Fruit fly (Drosophila melanogaster) whole organism, wandering third instar larva: ENCODE results near the gene inaF-C.
A peak's percentile ranks its signal among the peaks of the same experiment; 100 is the strongest.

Experiments
- CG32264 ChIP-seq: fragments of 200-800 bp; sonication (Bioruptor generic); optimal IDR thresholded peaks from 2 replicates; lab custom pipeline; 2016; ENCODE audit warnings: missing biosample characterization, missing genetic modification characterization
- CG9705 ChIP-seq: fragments of 200-800 bp; sonication (Bioruptor generic); optimal IDR thresholded peaks from 2 replicates; lab custom pipeline; 2018; ENCODE audit warnings: missing biosample characterization, mild to moderate bottlenecking, missing genetic modification characterization
- CrebA ChIP-seq: fragments of 200-800 bp; sonication (Bioruptor generic); optimal IDR thresholded peaks from 2 replicates; lab custom pipeline; 2016; ENCODE audit warnings: missing biosample characterization, mild to moderate bottlenecking, missing genetic modification characterization, borderline replicate concordance
- Dfd ChIP-seq: fragments of >200 bp; optimal IDR thresholded peaks from 2 replicates; lab custom pipeline; 2017; ENCODE audit warnings: missing biosample characterization, missing genetic modification characterization
- Dif ChIP-seq: fragments of 200-275, 200-300 bp; sonication (Bioruptor generic); optimal IDR thresholded peaks from 2 replicates; lab custom pipeline; 2018; ENCODE audit warnings: missing biosample characterization, missing genetic modification characterization; ENCODE audit not compliant: partially characterized antibody
- GATAd ChIP-seq: sonication (Bioruptor generic); optimal IDR thresholded peaks from 2 replicates; lab custom pipeline; 2016; ENCODE audit warnings: missing biosample characterization, missing genetic modification characterization
- Hnf4 ChIP-seq: fragments of 200-800 bp; sonication (Bioruptor generic); optimal IDR thresholded peaks from 2 replicates; lab custom pipeline; 2016; ENCODE audit warnings: missing biosample characterization, mild to moderate bottlenecking, missing genetic modification characterization
- Hr78 ChIP-seq: fragments of >200 bp; optimal IDR thresholded peaks from 2 replicates; lab custom pipeline; 2017; ENCODE audit warnings: missing biosample characterization, missing genetic modification characterization
- Hr83 ChIP-seq: fragments of 200-300 bp; sonication (Bioruptor generic); optimal IDR thresholded peaks from 2 replicates; lab custom pipeline; 2016; ENCODE audit warnings: missing biosample characterization, mild to moderate bottlenecking, missing genetic modification characterization, moderate library complexity; ENCODE audit not compliant: poor library complexity, severe bottlenecking
- Jra ChIP-seq: sonication (Bioruptor generic); optimal IDR thresholded peaks from 2 replicates; lab custom pipeline; 2016; ENCODE audit warnings: missing biosample characterization, missing genetic modification characterization
- Myc ChIP-seq: fragments of >200 bp; optimal IDR thresholded peaks from 2 replicates; lab custom pipeline; 2017
- OdsH ChIP-seq: fragments of 200-800 bp; sonication (Bioruptor generic); optimal IDR thresholded peaks from 2 replicates; lab custom pipeline; 2016; ENCODE audit warnings: missing biosample characterization, mild to moderate bottlenecking, missing genetic modification characterization
- Rel ChIP-seq, 2 experiments: fragments of 200-800 bp; sonication (Bioruptor generic) in 1 of 2; optimal IDR thresholded peaks; 2 replicates in 1 of 2; 3 replicates in 1 of 2; lab custom pipeline; 2016 to 2019; ENCODE audit warnings: mild to moderate bottlenecking in 2 of 2, missing biosample characterization in 2 of 2, missing genetic modification characterization in 2 of 2, moderate library complexity in 1 of 2
- Sp1 ChIP-seq: fragments of 200-800 bp; sonication (Bioruptor generic); optimal IDR thresholded peaks from 3 replicates; lab custom pipeline; 2019; ENCODE audit warnings: missing biosample characterization, mild to moderate bottlenecking, missing genetic modification characterization, moderate library complexity
- Vsx2 ChIP-seq: fragments of 200-300, 225-300 bp; sonication (Bioruptor generic); optimal IDR thresholded peaks from 2 replicates; lab custom pipeline; 2018; ENCODE audit warnings: missing biosample characterization, missing genetic modification characterization; ENCODE audit not compliant: partially characterized antibody
- br ChIP-seq: fragments of 200-800 bp; sonication (Bioruptor generic); optimal IDR thresholded peaks from 2 replicates; lab custom pipeline; 2016; ENCODE audit warnings: missing biosample characterization, missing genetic modification characterization
- brk ChIP-seq: fragments of 200-800 bp; sonication (Bioruptor generic); optimal IDR thresholded peaks from 2 replicates; lab custom pipeline; 2016; ENCODE audit warnings: missing biosample characterization, mild to moderate bottlenecking, missing genetic modification characterization
- dl ChIP-seq, 2 experiments: fragments of 175-275, 200-275 bp in 1 of 2; fragments of 200-275 bp in 1 of 2; sonication (Bioruptor generic); optimal IDR thresholded peaks; lab custom pipeline; 2018; ENCODE audit warnings: mild to moderate bottlenecking in 2 of 2, missing biosample characterization in 2 of 2, missing genetic modification characterization in 2 of 2, moderate library complexity in 2 of 2; ENCODE audit not compliant: partially characterized antibody in 2 of 2, insufficient read depth in 1 of 2
- dmrt93B ChIP-seq: fragments of 200-800 bp; sonication (Bioruptor generic); optimal IDR thresholded peaks from 2 replicates; lab custom pipeline; 2018; ENCODE audit warnings: missing biosample characterization, mild to moderate bottlenecking, missing genetic modification characterization
- dsf ChIP-seq: sonication (Bioruptor generic); optimal IDR thresholded peaks from 2 replicates; lab custom pipeline; 2016; ENCODE audit warnings: missing biosample characterization, missing genetic modification characterization, borderline replicate concordance
- ey ChIP-seq: fragments of 200-800 bp; sonication (Bioruptor generic); optimal IDR thresholded peaks from 2 replicates; lab custom pipeline; 2016; ENCODE audit warnings: missing biosample characterization, missing genetic modification characterization
- foxo ChIP-seq, 2 experiments: fragments of 200-800 bp; sonication (Bioruptor generic); optimal IDR thresholded peaks; 2 replicates in 1 of 2; 3 replicates in 1 of 2; lab custom pipeline; 2016 to 2017; ENCODE audit warnings: missing biosample characterization in 2 of 2, missing genetic modification characterization in 2 of 2
- fru ChIP-seq: fragments of 200-800 bp; sonication (Bioruptor generic); optimal IDR thresholded peaks from 3 replicates; lab custom pipeline; 2016; ENCODE audit warnings: missing biosample characterization, mild to moderate bottlenecking, missing genetic modification characterization
- h ChIP-seq: fragments of 200-800 bp; sonication (Bioruptor generic); optimal IDR thresholded peaks from 3 replicates; lab custom pipeline; 2016; ENCODE audit warnings: missing biosample characterization, mild to moderate bottlenecking, missing genetic modification characterization
- jim ChIP-seq: fragments of 175-275, 200-325 bp; sonication (Bioruptor generic); optimal IDR thresholded peaks from 2 replicates; lab custom pipeline; 2016; ENCODE audit warnings: missing biosample characterization, mild to moderate bottlenecking, missing genetic modification characterization
- lola ChIP-seq: fragments of >200 bp; optimal IDR thresholded peaks from 2 replicates; lab custom pipeline; 2017; ENCODE audit warnings: missing biosample characterization, missing genetic modification characterization
- pan ChIP-seq: fragments of >200 bp; optimal IDR thresholded peaks from 2 replicates; lab custom pipeline; 2017
- psq ChIP-seq: fragments of 200-800 bp; sonication (Bioruptor generic); optimal IDR thresholded peaks from 3 replicates; lab custom pipeline; 2017; ENCODE audit warnings: missing biosample characterization, mild to moderate bottlenecking, missing genetic modification characterization, moderate library complexity
- rgr ChIP-seq: fragments of 200-800 bp; sonication (Bioruptor generic); optimal IDR thresholded peaks from 3 replicates; lab custom pipeline; 2016; ENCODE audit warnings: missing biosample characterization, mild to moderate bottlenecking, missing genetic modification characterization
- sage ChIP-seq: fragments of 200-800 bp; sonication (Bioruptor generic); optimal IDR thresholded peaks from 2 replicates; lab custom pipeline; 2016; ENCODE audit warnings: missing biosample characterization, mild to moderate bottlenecking, missing genetic modification characterization
- tai ChIP-seq: sonication (Bioruptor generic); optimal IDR thresholded peaks from 2 replicates; lab custom pipeline; 2016; ENCODE audit warnings: missing biosample characterization, missing genetic modification characterization
- usp ChIP-seq: fragments of >200 bp; optimal IDR thresholded peaks from 2 replicates; lab custom pipeline; 2017; ENCODE audit warnings: missing biosample characterization, missing genetic modification characterization
- woc ChIP-seq: sonication (Bioruptor generic); optimal IDR thresholded peaks from 2 replicates; lab custom pipeline; 2016; ENCODE audit warnings: missing biosample characterization, mild to moderate bottlenecking, missing genetic modification characterization

inaF-C gene

dm6 chrX:11709799-11710720 lies 21.5 kb downstream of the inaF-C start, which contains the start of gene FucT6 (continued):
- TF ChIP-seq usp (GFP tag; lab: Kevin White, UChicago) (no peak), rgr (GFP tag; lab: Kevin White, UChicago) (peak; percentile 14), dmrt93B (no peak), Hr78 (GFP tag; lab: Kevin White, UChicago) (no peak), psq (GFP tag; lab: Kevin White, UChicago) (peak; percentile 4), ey (GFP tag; lab: Kevin White, UChicago) (no peak), CrebA (no peak), Dfd (GFP tag; lab: Kevin White, UChicago) (no peak), CG32264 (GFP tag; lab: Kevin White, UChicago) (no peak)

- TF ChIP-seq sage (GFP tag; lab: Kevin White, UChicago) (peak; percentile 7), Sp1 (GFP tag; lab: Kevin White, UChicago) (peak; percentile 52), Vsx2 (GFP tag; lab: Kevin White, UChicago) (no peak), Rel (GFP tag; optimal IDR thresholded peaks at IDR 0.05; lab: Kevin White, UChicago) (peak; percentile 33), Rel (tag; optimal IDR thresholded peaks at IDR 0.05; lab: Kevin White, UChicago) (peak; percentile 48), usp (GFP tag; lab: Kevin White, UChicago) (no peak)
- TF ChIP-seq, all 38 proteins: peak for 3
Measured at dm6 chrX:11704929-11705612, 26.5 kb downstream of the inaF-C start, which contains the start of gene CG2444. CG2444 (minus strand) TSS chrX:11705300.

- TF ChIP-seq Dfd (GFP tag; lab: Kevin White, UChicago) = peak; percentile 85
- no peak for TF ChIP-seq CG9705
- no peak for TF ChIP-seq br
- no peak for TF ChIP-seq pan (lab: Kevin White, UChicago)
- no peak for TF ChIP-seq tai (GFP tag; lab: Kevin White, UChicago)
Measured at dm6 chrX:11700765-11701164, 30.8 kb downstream of the inaF-C start.

dm6 chrX:11695883-11696211 lies 35.7 kb downstream of the inaF-C start:
- TF ChIP-seq Rel (GFP tag; optimal IDR thresholded peaks at IDR 0.05; lab: Kevin White, UChicago) (no peak), Rel (tag; optimal IDR thresholded peaks at IDR 0.05; lab: Kevin White, UChicago) (no peak), GATAd (GFP tag; lab: Kevin White, UChicago) (no peak), woc (GFP tag; lab: Kevin White, UChicago) (no peak), Myc (lab: Kevin White, UChicago) (no peak), br (no peak), Hnf4 (GFP tag; lab: Kevin White, UChicago) (no peak), dl (GFP tag; optimal IDR thresholded peaks at IDR 0.05; lab: Kevin White, UChicago; ENCODE audit: insufficient read depth in 1 of 2, partially characterized antibody in 2 of 2) (no peak), Dfd (GFP tag; lab: Kevin White, UChicago) (no peak), h (no peak), lola (GFP tag; lab: Kevin White, UChicago) (no peak)

- TF ChIP-seq h (peak; percentile 35), foxo (GFP tag; optimal IDR thresholded peaks at IDR 0.05; lab: Kevin White, UChicago) (peak in 1 of 2 experiments; percentile 44), brk (GFP tag; lab: Kevin White, UChicago) (no peak), ey (GFP tag; lab: Kevin White, UChicago) (no peak), Hnf4 (GFP tag; lab: Kevin White, UChicago) (no peak), Hr78 (GFP tag; lab: Kevin White, UChicago) (no peak), OdsH (GFP tag; lab: Kevin White, UChicago) (peak; percentile 25), fru (GFP tag; lab: Kevin White, UChicago) (peak; percentile 23), tai (GFP tag; lab: Kevin White, UChicago) (no peak), lola (GFP tag; lab: Kevin White, UChicago) (no peak), CG9705 (no peak), dsf (GFP tag; lab: Kevin White, UChicago) (no peak), dmrt93B (no peak), dl (GFP tag; optimal IDR thresholded peaks at IDR 0.05; lab: Kevin White, UChicago; ENCODE audit: insufficient read depth in 1 of 2, partially characterized antibody in 2 of 2) (no peak), sage (GFP tag; lab: Kevin White, UChicago) (no peak), Jra (GFP tag; lab: Kevin White, UChicago) (no peak), Dif (GFP tag; lab: Kevin White, UChicago) (no peak), CrebA (no peak), jim (GFP tag; lab: Kevin White, UChicago) (no peak), usp (GFP tag; lab: Kevin White, UChicago) (no peak), psq (GFP tag; lab: Kevin White, UChicago) (peak; percentile 61), Hr83 (GFP tag; lab: Kevin White, UChicago) (peak; percentile 52), Dfd (GFP tag; lab: Kevin White, UChicago) (no peak), Vsx2 (GFP tag; lab: Kevin White, UChicago) (no peak), CG32264 (GFP tag; lab: Kevin White, UChicago) (no peak)
Measured at dm6 chrX:11694959-11695882, 36.3 kb downstream of the inaF-C start, which contains the start of gene PhKgamma. PhKgamma (plus strand) TSS chrX:11695137.
